Fruit fly (Drosophila melanogaster) whole organism, prepupa: Measurements from ENCODE around the gene CG15754.

Experiments
- CG11762 ChIP-seq: fragments of 200-800 bp; sonication (Bioruptor generic); optimal IDR thresholded peaks from 3 replicates; lab custom pipeline; 2016; ENCODE audit warnings: missing biosample characterization, missing genetic modification characterization; ENCODE audit not compliant: insufficient read depth
- CG6163 ChIP-seq: fragments of 200-800 bp; sonication (Bioruptor generic); IDR thresholded peaks from 3 replicates; pipeline ENCODE4 v1.3.6; 2022; ENCODE audit warnings: missing biosample characterization, missing genetic modification characterization
- Sox15 ChIP-seq: fragments of 200-800 bp; sonication (Bioruptor generic); optimal IDR thresholded peaks from 3 replicates; lab custom pipeline; 2016; ENCODE audit warnings: missing biosample characterization, missing genetic modification characterization

DNA sequence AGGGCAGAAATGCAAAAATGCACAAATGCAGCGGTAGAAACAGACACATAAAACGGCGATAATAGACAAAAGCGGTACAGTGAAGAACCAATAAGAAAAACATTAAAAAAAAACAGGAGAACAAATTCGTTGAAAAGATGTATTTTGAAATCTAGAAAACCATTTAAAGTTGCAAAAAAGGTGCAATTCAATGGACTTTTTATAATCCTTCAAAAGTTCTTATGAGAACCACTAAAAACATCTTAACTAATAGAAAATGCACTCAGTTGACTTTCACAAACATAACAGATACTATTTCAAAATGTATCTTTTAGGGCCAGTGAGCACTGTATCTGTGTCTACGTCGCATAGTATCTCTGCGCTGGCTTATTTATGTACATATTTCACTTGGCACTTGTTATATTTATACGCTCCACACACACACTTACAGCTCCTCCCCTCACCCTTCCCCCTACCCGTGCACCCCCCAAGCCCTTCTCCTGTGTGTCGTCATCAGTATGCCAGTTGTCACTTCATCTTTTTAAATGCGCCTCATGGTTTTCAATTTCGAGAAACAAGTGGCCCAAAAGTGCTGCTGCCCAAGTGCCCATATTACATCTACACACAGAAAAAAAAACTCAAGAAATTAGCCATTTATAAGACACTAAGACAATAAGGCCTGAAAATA lies 37.8 kb downstream of the CG15754 start:
- TF ChIP-seq CG6163 (GFP tag; lab: Robert Waterston, UW) (no peak), Sox15 (GFP tag; lab: Kevin White, UChicago) (no peak), CG11762 (no peak)
